Fruit fly (Drosophila melanogaster) whole organism, embryonic: ENCODE results near the gene nAChRalpha6.
A peak's percentile ranks its signal among the peaks of the same experiment; 100 is the strongest.

Experiments used
- CG10979 ChIP-seq: fragments of 200-800 bp; sonication (Bioruptor generic); optimal IDR thresholded peaks from 2 replicates; lab custom pipeline; 2018; ENCODE audit warnings: missing biosample characterization, mild to moderate bottlenecking, missing genetic modification characterization, moderate library complexity
- CG14441 ChIP-seq: fragments of 200-800 bp; sonication (Bioruptor generic); IDR thresholded peaks from 2 replicates; pipeline ENCODE4 v1.3.6; 2022; ENCODE audit warnings: missing biosample characterization, missing genetic modification characterization
- CG6683 ChIP-seq: fragments of 200-800 bp; sonication (Bioruptor generic); optimal IDR thresholded peaks from 2 replicates; lab custom pipeline; 2017; ENCODE audit warnings: missing biosample characterization, mild to moderate bottlenecking, missing genetic modification characterization, missing genetic modification reagents
- HLHmδ ChIP-seq: fragments of 200-800 bp; sonication (Bioruptor generic); optimal IDR thresholded peaks from 2 replicates; lab custom pipeline; 2018; ENCODE audit warnings: missing biosample characterization, mild to moderate bottlenecking, missing genetic modification characterization, moderate library complexity
- MTF-1 ChIP-seq: fragments of 200-800 bp; sonication (Bioruptor generic); optimal IDR thresholded peaks from 2 replicates; lab custom pipeline; 2018; ENCODE audit warnings: missing biosample characterization, mild to moderate bottlenecking, missing genetic modification characterization, borderline replicate concordance
- hth ChIP-seq: fragments of >200 bp; optimal IDR thresholded peaks from 2 replicates; lab custom pipeline; 2017; ENCODE audit warnings: inconsistent platforms

DNA sequence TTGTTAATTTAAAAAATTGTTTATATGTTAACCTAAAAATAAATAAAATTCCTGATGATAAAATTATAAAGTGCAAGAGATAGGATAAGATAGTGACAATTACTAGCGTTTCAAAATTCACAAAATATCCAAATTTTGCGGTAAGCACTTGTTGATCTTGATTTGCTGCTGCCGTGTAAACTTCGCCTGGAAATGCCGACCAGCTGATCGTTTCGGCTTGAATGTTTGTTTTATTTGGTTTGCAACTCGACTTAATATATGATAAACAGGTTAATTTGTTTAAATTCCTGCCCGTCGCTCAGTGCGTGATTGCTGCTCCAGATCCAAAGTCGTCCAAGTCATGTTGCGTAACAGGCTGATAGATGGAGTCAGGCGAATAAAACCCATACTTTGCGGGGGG, 35.4 kb upstream of the nAChRalpha6 start, which contains the start of gene CG4592:
- TF ChIP-seq MTF-1, result peak; percentile 26
- TF ChIP-seq HLHmδ (GFP tag; lab: Kevin White, UChicago), result no peak
- TF ChIP-seq CG10979 (tag; lab: Kevin White, UChicago), result peak; percentile 73
- peak; percentile 53; the same call in 1 of the 2 replicates for TF ChIP-seq CG14441 (GFP tag; lab: Robert Waterston, UW)
- TF ChIP-seq hth (lab: Kevin White, UChicago), result no peak
- TF ChIP-seq CG6683 (GFP tag; lab: Kevin White, UChicago), result no peak
